Fruit fly (Drosophila melanogaster) whole organism, embryonic: ENCODE results near the gene CG10638.

ENCODE experiments used
- Aef1 ChIP-seq: fragments of 200-800 bp; sonication (Bioruptor generic); IDR thresholded peaks from 3 replicates; pipeline ENCODE4 v1.3.6; 2022; ENCODE audit warnings: missing biosample characterization, missing genetic modification characterization
- Atf3 ChIP-seq: fragments of 200-800 bp; sonication (Bioruptor generic); optimal IDR thresholded peaks from 3 replicates; lab custom pipeline; 2016; ENCODE audit warnings: missing biosample characterization, missing genetic modification characterization
- Blimp-1 ChIP-seq: fragments of 200-800 bp; sonication (Bioruptor generic); optimal IDR thresholded peaks from 3 replicates; lab custom pipeline; 2018; ENCODE audit warnings: missing biosample characterization, missing genetic modification characterization, mild to moderate bottlenecking, moderate library complexity, missing genetic modification reagents
- CG10209 ChIP-seq: fragments of 200-800 bp; sonication (Bioruptor generic); optimal IDR thresholded peaks from 3 replicates; lab custom pipeline; 2017; ENCODE audit warnings: missing biosample characterization, mild to moderate bottlenecking, missing genetic modification characterization, missing genetic modification reagents
- CG1024 ChIP-seq: fragments of 200-800 bp; sonication (Bioruptor generic); IDR thresholded peaks from 2 replicates; pipeline ENCODE4 v1.3.6; 2022; ENCODE audit warnings: missing biosample characterization, missing genetic modification characterization
- CG11085 ChIP-seq: fragments of 200-800 bp; sonication (Bioruptor generic); IDR thresholded peaks from 2 replicates; pipeline ENCODE4 v1.3.6; 2022; ENCODE audit warnings: missing biosample characterization, missing genetic modification characterization
- CG11247 ChIP-seq: fragments of 200-800 bp; sonication (Bioruptor generic); IDR thresholded peaks from 2 replicates; pipeline ENCODE4 v1.3.6; 2022; ENCODE audit warnings: missing biosample characterization, missing genetic modification characterization
- CG11696 ChIP-seq: fragments of 200-800 bp; sonication (Bioruptor generic); IDR thresholded peaks from 2 replicates; pipeline ENCODE4 v1.3.6; 2022; ENCODE audit warnings: missing biosample characterization, missing genetic modification characterization
- CG12071 ChIP-seq: fragments of 200-800 bp; sonication (Bioruptor generic); optimal IDR thresholded peaks from 3 replicates; lab custom pipeline; 2018; ENCODE audit warnings: missing biosample characterization, mild to moderate bottlenecking, missing genetic modification characterization
- CG12391 ChIP-seq: fragments of 200-800 bp; sonication (Bioruptor generic); optimal IDR thresholded peaks from 3 replicates; lab custom pipeline; 2018; ENCODE audit warnings: missing biosample characterization, mild to moderate bottlenecking, missing genetic modification characterization, moderate library complexity
- CG13424 ChIP-seq: fragments of 200-800 bp; sonication (Bioruptor generic); optimal IDR thresholded peaks from 2 replicates; lab custom pipeline; 2019; ENCODE audit warnings: missing biosample characterization, mild to moderate bottlenecking, missing genetic modification characterization, moderate library complexity
- CG14050 ChIP-seq: fragments of 200-800 bp; sonication (Bioruptor generic); IDR thresholded peaks from 3 replicates; pipeline ENCODE4 v1.3.6; 2022; ENCODE audit warnings: missing biosample characterization, missing genetic modification characterization
- CG14441 ChIP-seq: fragments of 200-800 bp; sonication (Bioruptor generic); IDR thresholded peaks from 2 replicates; pipeline ENCODE4 v1.3.6; 2022; ENCODE audit warnings: missing biosample characterization, missing genetic modification characterization
- CG14667 ChIP-seq: fragments of 200-800 bp; sonication (Bioruptor generic); IDR thresholded peaks from 2 replicates; pipeline ENCODE4 v1.3.6; 2022; ENCODE audit warnings: missing biosample characterization, missing genetic modification characterization
- CG17359 ChIP-seq: fragments of 200-800 bp; sonication (Bioruptor generic); optimal IDR thresholded peaks from 3 replicates; lab custom pipeline; 2018; ENCODE audit warnings: missing biosample characterization, mild to moderate bottlenecking, missing genetic modification characterization, moderate library complexity
- CG17829 ChIP-seq: fragments of 200-800 bp; optimal IDR thresholded peaks from 2 replicates; lab custom pipeline; 2019; ENCODE audit warnings: missing biosample characterization, mild to moderate bottlenecking, missing genetic modification characterization, moderate library complexity
- CG1792 ChIP-seq: fragments of 200-800 bp; sonication (Bioruptor generic); optimal IDR thresholded peaks from 2 replicates; lab custom pipeline; 2016; ENCODE audit warnings: missing biosample characterization, missing genetic modification characterization
- CG18262 ChIP-seq: fragments of 200-800 bp; optimal IDR thresholded peaks from 3 replicates; lab custom pipeline; 2019; ENCODE audit warnings: missing biosample characterization, mild to moderate bottlenecking, missing genetic modification characterization, moderate library complexity
- CG2678 ChIP-seq: fragments of 200-800 bp; sonication (Bioruptor generic); optimal IDR thresholded peaks from 3 replicates; lab custom pipeline; 2019; ENCODE audit warnings: missing biosample characterization, mild to moderate bottlenecking, missing genetic modification characterization, moderate library complexity
- CG3163 ChIP-seq: fragments of 200-800 bp; sonication (Bioruptor generic); optimal IDR thresholded peaks from 3 replicates; lab custom pipeline; 2016; ENCODE audit warnings: missing biosample characterization, missing genetic modification characterization
- CG4707 ChIP-seq: fragments of 200-800 bp; sonication (Bioruptor generic); optimal IDR thresholded peaks from 2 replicates; lab custom pipeline; 2018; ENCODE audit warnings: missing biosample characterization, mild to moderate bottlenecking, missing genetic modification characterization, moderate library complexity
- CG7928 ChIP-seq: fragments of 200-800 bp; sonication (Bioruptor generic); optimal IDR thresholded peaks from 2 replicates; lab custom pipeline; 2017; ENCODE audit warnings: missing biosample characterization, mild to moderate bottlenecking, missing genetic modification characterization
- CG8290 ChIP-seq, 3 experiments: fragments of 200-800 bp; sonication (Bioruptor generic); optimal IDR thresholded peaks; 2 replicates each; lab custom pipeline; 2016 to 2019; ENCODE audit warnings: missing biosample characterization in 3 of 3, missing genetic modification characterization in 3 of 3, mild to moderate bottlenecking in 2 of 3, moderate library complexity in 1 of 3
- CG8478 ChIP-seq: fragments of >200 bp; optimal IDR thresholded peaks from 2 replicates; lab custom pipeline; 2018
- CG8944 ChIP-seq: fragments of 200-800 bp; sonication (Bioruptor generic); optimal IDR thresholded peaks from 3 replicates; lab custom pipeline; 2016; ENCODE audit warnings: missing biosample characterization, missing genetic modification characterization
- Dbx ChIP-seq: fragments of 200-800 bp; sonication (Bioruptor generic); IDR thresholded peaks from 3 replicates; pipeline ENCODE4 v1.3.6; 2022; ENCODE audit warnings: missing biosample characterization, missing genetic modification characterization
- Dll ChIP-seq: fragments of 200-800 bp; sonication (Bioruptor generic); IDR thresholded peaks from 4 replicates; pipeline ENCODE4 v1.3.6; 2022; ENCODE audit warnings: missing biosample characterization, missing genetic modification characterization; ENCODE audit not compliant: partially characterized antibody
- H15 ChIP-seq: fragments of 200-800 bp; sonication (Bioruptor generic); IDR thresholded peaks from 3 replicates; pipeline ENCODE4 v1.3.6; 2022; ENCODE audit warnings: missing biosample characterization, missing genetic modification characterization
- Hsf ChIP-seq: fragments of 200-800 bp; sonication (Bioruptor generic); optimal IDR thresholded peaks from 3 replicates; lab custom pipeline; 2016; ENCODE audit warnings: missing biosample characterization, missing genetic modification characterization
- Meics ChIP-seq: fragments of 200-800 bp; sonication (Bioruptor generic); optimal IDR thresholded peaks from 2 replicates; lab custom pipeline; 2017; ENCODE audit warnings: missing biosample characterization, mild to moderate bottlenecking, missing genetic modification characterization
- Mes4 ChIP-seq: fragments of 200-800 bp; sonication (Bioruptor generic); optimal IDR thresholded peaks from 2 replicates; lab custom pipeline; 2016; ENCODE audit warnings: missing biosample characterization, missing genetic modification characterization
- Nf-YC ChIP-seq: fragments of 200-800 bp; optimal IDR thresholded peaks from 3 replicates; lab custom pipeline; 2019; ENCODE audit warnings: missing biosample characterization, mild to moderate bottlenecking, missing genetic modification characterization, moderate library complexity
- Optix ChIP-seq: fragments of 200-800 bp; sonication (Bioruptor generic); IDR thresholded peaks from 3 replicates; pipeline ENCODE4 v1.3.6; 2022; ENCODE audit warnings: missing biosample characterization, missing genetic modification characterization
- Side ChIP-seq: fragments of 200-800 bp; sonication (Bioruptor generic); optimal IDR thresholded peaks from 2 replicates; lab custom pipeline; 2016; ENCODE audit warnings: missing biosample characterization, missing genetic modification characterization
- Sox100B ChIP-seq: fragments of 200-800 bp; sonication (Bioruptor generic); optimal IDR thresholded peaks from 3 replicates; lab custom pipeline; 2018; ENCODE audit warnings: missing biosample characterization, mild to moderate bottlenecking, missing genetic modification characterization
- al ChIP-seq: fragments of 200-800 bp; sonication (Bioruptor generic); IDR thresholded peaks from 2 replicates; pipeline ENCODE4 v1.3.6; 2022; ENCODE audit warnings: missing biosample characterization, missing genetic modification characterization
- bigmax ChIP-seq: fragments of 200-800 bp; sonication (Bioruptor generic); optimal IDR thresholded peaks from 2 replicates; lab custom pipeline; 2018; ENCODE audit warnings: missing biosample characterization, mild to moderate bottlenecking, missing genetic modification characterization
- chm ChIP-seq: fragments of 200-800 bp; sonication (Bioruptor generic); IDR thresholded peaks from 2 replicates; pipeline ENCODE4 v1.3.6; 2022; ENCODE audit warnings: missing biosample characterization, missing genetic modification characterization
- fd96Cb ChIP-seq: fragments of 200-800 bp; sonication (Bioruptor generic); optimal IDR thresholded peaks from 2 replicates; lab custom pipeline; 2018; ENCODE audit warnings: missing biosample characterization, mild to moderate bottlenecking, missing genetic modification characterization, moderate library complexity
- gsb-n ChIP-seq: fragments of 200-800 bp; sonication (Bioruptor generic); optimal IDR thresholded peaks from 3 replicates; lab custom pipeline; 2018; ENCODE audit warnings: missing biosample characterization, mild to moderate bottlenecking, missing genetic modification characterization
- lmd ChIP-seq: fragments of 200-800 bp; sonication (Bioruptor generic); IDR thresholded peaks from 2 replicates; pipeline ENCODE4 v1.3.6; 2022; ENCODE audit warnings: missing biosample characterization, missing genetic modification characterization
- phol ChIP-seq: fragments of 200-800 bp; sonication (Bioruptor generic); optimal IDR thresholded peaks from 3 replicates; lab custom pipeline; 2018; ENCODE audit warnings: missing biosample characterization, mild to moderate bottlenecking, missing genetic modification characterization, moderate library complexity
- schlank ChIP-seq: fragments of 200-800 bp; sonication (Bioruptor generic); optimal IDR thresholded peaks from 2 replicates; lab custom pipeline; 2018; ENCODE audit warnings: missing biosample characterization, mild to moderate bottlenecking, missing genetic modification characterization
- shn ChIP-seq: fragments of 200-800 bp; sonication (Bioruptor generic); optimal IDR thresholded peaks from 3 replicates; lab custom pipeline; 2016; ENCODE audit warnings: missing biosample characterization, missing genetic modification characterization
- sima ChIP-seq: fragments of 200-800 bp; sonication (Bioruptor generic); optimal IDR thresholded peaks from 2 replicates; lab custom pipeline; 2016; ENCODE audit warnings: missing biosample characterization, missing genetic modification characterization
- slp2 ChIP-seq: fragments of 200-800 bp; sonication (Bioruptor generic); optimal IDR thresholded peaks from 2 replicates; lab custom pipeline; 2016; ENCODE audit warnings: missing biosample characterization, missing genetic modification characterization
- stwl ChIP-seq: fragments of 200-800 bp; sonication (Bioruptor generic); optimal IDR thresholded peaks from 3 replicates; lab custom pipeline; 2018; ENCODE audit warnings: missing biosample characterization, mild to moderate bottlenecking, missing genetic modification characterization, moderate library complexity
- trem ChIP-seq: fragments of 200-800 bp; optimal IDR thresholded peaks from 3 replicates; lab custom pipeline; 2019; ENCODE audit warnings: missing biosample characterization, mild to moderate bottlenecking, missing genetic modification characterization, moderate library complexity
- tup ChIP-seq: fragments of 200-800 bp; sonication (Bioruptor generic); optimal IDR thresholded peaks from 2 replicates; lab custom pipeline; 2016; ENCODE audit warnings: missing biosample characterization, mild to moderate bottlenecking, missing genetic modification characterization, moderate library complexity
- unc-4 ChIP-seq: fragments of 200-800 bp; sonication (Bioruptor generic); IDR thresholded peaks from 2 replicates; pipeline ENCODE4 v1.3.6; 2022; ENCODE audit warnings: missing biosample characterization, missing genetic modification characterization; ENCODE audit not compliant: partially characterized antibody

Gene CG10638

dm6 chr3L:12529431-12530007, 28.4 kb upstream of the CG10638 start (continued):
- 0 out of 3 replicates have a peak, but pooled peaks have one; percentile 32 for TF ChIP-seq H15 (GFP tag; lab: Robert Waterston, UW)
- TF ChIP-seq CG17359 (tag; lab: Kevin White, UChicago) = peak; percentile 70
- TF ChIP-seq bigmax = no peak
- TF ChIP-seq CG2678 (tag; lab: Kevin White, UChicago) = peak; percentile 58
- peak; percentile 19 for TF ChIP-seq CG4707 (GFP tag; lab: Kevin White, UChicago)
- TF ChIP-seq Blimp-1 = peak; percentile 61
- TF ChIP-seq Sox100B (GFP tag; lab: Kevin White, UChicago) = peak; percentile 44
- TF ChIP-seq trem (tag; lab: Kevin White, UChicago) = peak; percentile 8
- TF ChIP-seq chm (GFP tag; lab: Robert Waterston, UW) = peak; percentile 54; the same call in 1 of the 2 replicates
- TF ChIP-seq fd96Cb (tag; lab: Kevin White, UChicago) = peak; percentile 42
- no peak for TF ChIP-seq schlank
- 0 out of 2 replicates have a peak, but pooled peaks have one; percentile 43 for TF ChIP-seq CG11247 (GFP tag; lab: Robert Waterston, UW)
- TF ChIP-seq Atf3 = no peak
- peak; percentile 32 for TF ChIP-seq Mes4 (GFP tag; lab: Kevin White, UChicago)
- TF ChIP-seq Optix (GFP tag; lab: Robert Waterston, UW) = 0 out of 3 replicates have a peak, but pooled peaks have one; percentile 17
- TF ChIP-seq Dbx (GFP tag; lab: Robert Waterston, UW) = no peak
- peak; percentile 63 for TF ChIP-seq CG18262 (tag; lab: Kevin White, UChicago)
- TF ChIP-seq CG14441 (GFP tag; lab: Robert Waterston, UW) = peak; percentile 68
- TF ChIP-seq sima (GFP tag; lab: Kevin White, UChicago) = no peak
- peak; percentile 58 for TF ChIP-seq CG17829 (tag; lab: Kevin White, UChicago)
- peak; percentile 44 for TF ChIP-seq CG13424 (tag; lab: Kevin White, UChicago)
- TF ChIP-seq tup (GFP tag; lab: Kevin White, UChicago) = no peak
- TF ChIP-seq CG8290 (GFP tag; optimal IDR thresholded peaks at IDR 0.05; lab: Kevin White, UChicago) = no peak
- TF ChIP-seq CG8290 (tag; optimal IDR thresholded peaks at IDR 0.05; lab: Kevin White, UChicago) = no peak
- peak; percentile 97 for TF ChIP-seq CG11696 (GFP tag; lab: Robert Waterston, UW)
- TF ChIP-seq phol (tag; lab: Kevin White, UChicago) = peak; percentile 45
- peak; percentile 7 for TF ChIP-seq CG1792
- TF ChIP-seq CG12391 (tag; lab: Kevin White, UChicago) = peak; percentile 21
- peak; percentile 53 for TF ChIP-seq CG8944 (GFP tag; lab: Kevin White, UChicago)
- TF ChIP-seq Side = peak; percentile 39
- TF ChIP-seq CG1024 (GFP tag; lab: Robert Waterston, UW) = peak; percentile 58; the same call in 1 of the 2 replicates
- peak; percentile 25 for TF ChIP-seq CG12071 (GFP tag; lab: Kevin White, UChicago)
- TF ChIP-seq CG10209 = no peak
- TF ChIP-seq Dll (GFP tag; lab: Robert Waterston, UW) = no peak
- peak; percentile 41; the same call in 1 of the 2 replicates for TF ChIP-seq CG14667 (GFP tag; lab: Robert Waterston, UW)
- TF ChIP-seq Aef1 (GFP tag; lab: Robert Waterston, UW) = 0 out of 3 replicates have a peak, but pooled peaks have one; percentile 34
- TF ChIP-seq Nf-YC = peak; percentile 19
- peak; percentile 48; the same call in 1 of the 3 replicates for TF ChIP-seq CG14050 (GFP tag; lab: Robert Waterston, UW)
- no peak for TF ChIP-seq CG3163 (GFP tag; lab: Kevin White, UChicago)
- TF ChIP-seq Meics (GFP tag; lab: Kevin White, UChicago) = peak; percentile 40
- no peak for TF ChIP-seq stwl (tag; lab: Kevin White, UChicago)
- peak; percentile 54 for TF ChIP-seq shn
- no peak for TF ChIP-seq al (GFP tag; lab: Robert Waterston, UW)
- no peak for TF ChIP-seq CG11085
- TF ChIP-seq unc-4 = no peak
- TF ChIP-seq CG8478 (lab: Kevin White, UChicago) = no peak
- TF ChIP-seq slp2 = peak; percentile 20
- TF ChIP-seq lmd (GFP tag; lab: Robert Waterston, UW) = peak; percentile 55
- TF ChIP-seq Hsf (GFP tag; lab: Kevin White, UChicago) = peak; percentile 43
- no peak for TF ChIP-seq CG7928 (GFP tag; lab: Kevin White, UChicago)
- peak; percentile 23 for TF ChIP-seq gsb-n (tag; lab: Kevin White, UChicago)
